Fruit fly (Drosophila melanogaster): ENCODE results near the gene Mlc1.

- TF ChIP-seq Sin3A (optimal IDR thresholded peaks at IDR 0.05) (no peak), psq (optimal IDR thresholded peaks at IDR 0.05) (no peak), Myc (optimal IDR thresholded peaks at IDR 0.05) (no peak), insv (optimal IDR thresholded peaks at IDR 0.05) (no peak), h (optimal IDR thresholded peaks at IDR 0.05) (no peak)
Observed at dm6 chr3R:27699540-27700228, 39.7 kb upstream of the Mlc1 start, which contains the start of gene ALiX.

Measured in Kc167 (cell line).